Worm (Caenorhabditis elegans) whole organism, midembryonic: ENCODE measurements around the gene F41G4.7.

Experiments
- flt-1 ChIP-seq: fragments of 200-800 bp; sonication (Bioruptor generic); IDR thresholded peaks from 2 replicates; pipeline ENCODE4 v1.3.6; 2022; ENCODE audit warnings: missing genetic modification characterization, missing compliant biosample characterization
- klf-2 ChIP-seq: fragments of 200-800 bp; sonication (Bioruptor generic); conservative IDR thresholded peaks from 2 replicates; pipeline ENCODE4 v1.3.6; 2022; ENCODE audit warnings: missing genetic modification reagents, missing genetic modification characterization, missing compliant biosample characterization
- med-1 ChIP-seq: sonication (generic microtip); optimal IDR thresholded peaks from 2 replicates; lab custom pipeline; 2017; ENCODE audit warnings: missing genetic modification characterization, mild to moderate bottlenecking, missing compliant biosample characterization, antibody characterized with exemption, missing genetic modification reagents; ENCODE audit not compliant: insufficient read depth
- ztf-23 ChIP-seq: fragments of 200-800 bp; sonication (Bioruptor generic); IDR thresholded peaks from 2 replicates; pipeline ENCODE4 v1.3.6; 2022; ENCODE audit warnings: missing genetic modification reagents, missing genetic modification characterization, missing compliant biosample characterization

ce11 chrX:16825358-16825757 is 10.8 kb downstream of the F41G4.7 start, which contains the start of gene sto-5:
- TF ChIP-seq med-1 = no peak
- TF ChIP-seq ztf-23 = no peak
- TF ChIP-seq flt-1 (GFP tag; lab: Robert Waterston, UW) = no peak
- TF ChIP-seq klf-2 = no peak
